Worm (Caenorhabditis elegans) whole organism, L4 larva: ENCODE measurements around the gene F08F8.10.
A peak's percentile ranks its signal among the peaks of the same experiment; 100 is the strongest.

ENCODE experiments used
- F44E2.7 ChIP-seq: fragments of 200-800 bp; sonication (Bioruptor generic); IDR thresholded peaks from 2 replicates; pipeline ENCODE4 v2.1.2; 2022; ENCODE audit warnings: missing genetic modification characterization, missing compliant biosample characterization
- Y105C5A.15 ChIP-seq: fragments of 200-800 bp; sonication (Bioruptor generic); IDR thresholded peaks from 2 replicates; pipeline ENCODE4 v1.3.6; 2022; ENCODE audit warnings: missing genetic modification characterization, missing compliant biosample characterization
- Y48G9A.11 ChIP-seq: fragments of 200-800 bp; sonication (Bioruptor generic); IDR thresholded peaks from 2 replicates; pipeline ENCODE4 v1.3.6; 2022; ENCODE audit warnings: missing genetic modification reagents, missing genetic modification characterization, missing compliant biosample characterization
- Y5F2A.4 ChIP-seq: fragments of 200-800 bp; sonication (Bioruptor generic); optimal IDR thresholded peaks from 2 replicates; lab custom pipeline; 2018; ENCODE audit warnings: mild to moderate bottlenecking, missing genetic modification characterization, missing compliant biosample characterization
- Y75B8A.6 ChIP-seq: fragments of 200-800 bp; sonication (Bioruptor generic); IDR thresholded peaks from 2 replicates; pipeline ENCODE4 v1.3.6; 2022; ENCODE audit warnings: missing genetic modification reagents, missing genetic modification characterization, missing compliant biosample characterization
- ZK337.2 ChIP-seq: fragments of 200-800 bp; sonication (Bioruptor generic); IDR thresholded peaks from 2 replicates; pipeline ENCODE4 v1.3.6; 2022; ENCODE audit warnings: missing genetic modification reagents, missing genetic modification characterization, missing compliant biosample characterization
- aha-1 ChIP-seq: fragments of 150-350 bp; peaks from one replicate; lab custom pipeline; 2014; ENCODE audit warnings: missing biosample characterization, missing genetic modification characterization
- ama-1 ChIP-seq: fragments of 150-350 bp; optimal IDR thresholded peaks from 2 replicates; lab custom pipeline; 2014; ENCODE audit warnings: inconsistent platforms, mixed read lengths
- ceh-20 ChIP-seq: fragments of 200-800 bp; sonication (Bioruptor generic); IDR thresholded peaks from 2 replicates; pipeline ENCODE4 v1.3.6; 2022; ENCODE audit warnings: missing genetic modification reagents, missing genetic modification characterization, missing compliant biosample characterization
- ceh-32 ChIP-seq: sonication (generic microtip); optimal IDR thresholded peaks from 2 replicates; lab custom pipeline; 2016; ENCODE audit warnings: mild to moderate bottlenecking, missing genetic modification characterization, missing compliant biosample characterization; ENCODE audit not compliant: poor library complexity
- ceh-44 ChIP-seq: fragments of 200-800 bp; sonication (Bioruptor generic); IDR thresholded peaks from 2 replicates; pipeline ENCODE4 v1.3.6; 2022; ENCODE audit warnings: missing genetic modification reagents, missing genetic modification characterization, missing compliant biosample characterization
- ceh-82 ChIP-seq: sonication (generic microtip); optimal IDR thresholded peaks from 2 replicates; lab custom pipeline; 2017; ENCODE audit warnings: missing biosample characterization, missing genetic modification characterization
- cey-2 ChIP-seq: sonication (generic microtip); optimal IDR thresholded peaks from 3 replicates; lab custom pipeline; 2017; ENCODE audit warnings: missing genetic modification characterization, mild to moderate bottlenecking, missing compliant biosample characterization, antibody characterized with exemption, borderline replicate concordance; ENCODE audit not compliant: insufficient read depth
- daf-16 ChIP-seq, 3 experiments: sonication (generic microtip); optimal IDR thresholded peaks; 2 replicates each; lab custom pipeline; 2016 to 2017; ENCODE audit warnings: missing genetic modification characterization in 3 of 3, missing genetic modification reagents in 3 of 3, mild to moderate bottlenecking in 2 of 3, missing compliant biosample characterization in 2 of 3, missing biosample characterization in 1 of 3, moderate library complexity in 1 of 3
- daf-8 ChIP-seq: fragments of 200-800 bp; sonication (Bioruptor generic); IDR thresholded peaks from 2 replicates; pipeline ENCODE4 v1.3.6; 2022; ENCODE audit warnings: missing genetic modification characterization, missing compliant biosample characterization
- dmd-9 ChIP-seq: fragments of 200-800 bp; sonication (Bioruptor generic); IDR thresholded peaks from 2 replicates; pipeline ENCODE4 v1.3.6; 2022; ENCODE audit warnings: missing genetic modification reagents, missing genetic modification characterization, missing compliant biosample characterization
- dve-1 ChIP-seq: sonication (generic microtip); optimal IDR thresholded peaks from 2 replicates; lab custom pipeline; 2017; ENCODE audit warnings: antibody characterized with exemption, mild to moderate bottlenecking, missing genetic modification characterization, missing compliant biosample characterization; ENCODE audit not compliant: insufficient read depth
- jun-1 ChIP-seq: fragments of 150-350 bp; optimal IDR thresholded peaks from 2 replicates; lab custom pipeline; 2014; ENCODE audit warnings: missing biosample characterization, missing genetic modification reagents, missing genetic modification characterization
- lin-1 ChIP-seq: fragments of 200-800 bp; sonication (Bioruptor generic); IDR thresholded peaks from 2 replicates; pipeline ENCODE4 v1.3.6; 2022; ENCODE audit warnings: missing genetic modification reagents, missing genetic modification characterization, missing compliant biosample characterization
- lir-3 ChIP-seq: sonication (generic microtip); optimal IDR thresholded peaks from 2 replicates; lab custom pipeline; 2016; ENCODE audit warnings: mild to moderate bottlenecking, missing genetic modification characterization, missing compliant biosample characterization
- madf-5 ChIP-seq, 2 experiments: fragments of 200-800 bp; sonication (Bioruptor generic); IDR thresholded peaks; 2 replicates each; pipeline ENCODE4 v1.3.6; 2022; ENCODE audit warnings: missing compliant biosample characterization in 2 of 2, missing genetic modification characterization in 2 of 2
- mep-1 ChIP-seq: fragments of 150-350 bp; sonication (generic microtip); optimal IDR thresholded peaks from 3 replicates; lab custom pipeline; 2014; ENCODE audit warnings: missing biosample characterization, missing genetic modification characterization
- mes-2 ChIP-seq: sonication (generic microtip); optimal IDR thresholded peaks from 2 replicates; lab custom pipeline; 2016; ENCODE audit warnings: missing genotype, mild to moderate bottlenecking, missing genetic modification characterization, missing compliant biosample characterization; ENCODE audit not compliant: poor library complexity, severe bottlenecking
- nhr-10 ChIP-seq: fragments of 150-350 bp; optimal IDR thresholded peaks from 2 replicates; lab custom pipeline; 2014; ENCODE audit warnings: missing biosample characterization, missing genetic modification characterization
- nhr-102 ChIP-seq: sonication (generic microtip); optimal IDR thresholded peaks from 2 replicates; lab custom pipeline; 2016; ENCODE audit warnings: mild to moderate bottlenecking, missing genetic modification characterization, moderate library complexity, missing compliant biosample characterization
- nhr-28 ChIP-seq: fragments of 150-350 bp; optimal IDR thresholded peaks from 2 replicates; lab custom pipeline; 2014; ENCODE audit warnings: missing biosample characterization, missing genetic modification characterization
- nhr-48 ChIP-seq: sonication (generic microtip); optimal IDR thresholded peaks from 2 replicates; lab custom pipeline; 2016; ENCODE audit warnings: mild to moderate bottlenecking, missing genetic modification characterization, missing compliant biosample characterization
- nhr-77 ChIP-seq: fragments of 150-350 bp; optimal IDR thresholded peaks from 2 replicates; lab custom pipeline; 2014; ENCODE audit warnings: missing biosample characterization, missing genetic modification characterization
- rbr-2 ChIP-seq: sonication (generic microtip); optimal IDR thresholded peaks from 2 replicates; lab custom pipeline; 2016; ENCODE audit warnings: missing genotype, missing genetic modification characterization, missing compliant biosample characterization
- sdz-12 ChIP-seq: fragments of 200-800 bp; sonication (Bioruptor generic); optimal IDR thresholded peaks from 2 replicates; lab custom pipeline; 2018; ENCODE audit warnings: mild to moderate bottlenecking, missing genetic modification characterization, missing compliant biosample characterization
- spr-3 ChIP-seq: fragments of 200-800 bp; sonication (Bioruptor generic); optimal IDR thresholded peaks from 2 replicates; lab custom pipeline; 2018; ENCODE audit warnings: mild to moderate bottlenecking, missing genetic modification characterization, missing compliant biosample characterization
- unc-130 ChIP-seq: sonication (generic microtip); optimal IDR thresholded peaks from 2 replicates; lab custom pipeline; 2016; ENCODE audit warnings: missing genetic modification reagents, missing genetic modification characterization, missing compliant biosample characterization
- unc-39 ChIP-seq: sonication (generic microtip); optimal IDR thresholded peaks from 2 replicates; lab custom pipeline; 2017; ENCODE audit warnings: missing biosample characterization, missing genetic modification characterization
- unc-62 ChIP-seq, 3 experiments: fragments of 150-350 bp in 1 of 3; sonication (generic microtip); optimal IDR thresholded peaks in 2 of 3; peaks in 1 of 3; 1 replicate in 1 of 3; 2 replicates in 2 of 3; lab custom pipeline; 2014 to 2017; ENCODE audit warnings: missing biosample characterization in 3 of 3, missing genetic modification characterization in 3 of 3, missing genetic modification reagents in 3 of 3, missing genotype in 1 of 3
- zag-1 ChIP-seq: fragments of 150-350 bp; optimal IDR thresholded peaks from 2 replicates; lab custom pipeline; 2014; ENCODE audit warnings: missing biosample characterization, missing genetic modification characterization
- zip-2 ChIP-seq: fragments of 150-350 bp; optimal IDR thresholded peaks from 2 replicates; lab custom pipeline; 2014; ENCODE audit warnings: missing biosample characterization, missing genetic modification characterization

The F08F8.10 gene

ce11 chrIII:7349075-7349474, 8.1 kb downstream of the F08F8.10 start, which contains the start of gene gos-28:
Gene gos-28 (minus strand): TSS chrIII:7349175.
- TF ChIP-seq ama-1 (lab: Kevin White, UChicago) = peak; percentile 16
- no peak for TF ChIP-seq unc-62 (GFP tag; optimal IDR thresholded peaks at IDR 0.05 in 1 of 2; lab: Kevin White, UChicago)
- TF ChIP-seq unc-62 (tag; optimal IDR thresholded peaks at IDR 0.05; lab: Kevin White, UChicago) = no peak
- no peak for TF ChIP-seq unc-130 (GFP tag; lab: Kevin White, UChicago)

- TF ChIP-seq ZK337.2 (GFP tag; lab: Robert Waterston, UW) (no peak), daf-16 (GFP tag; optimal IDR thresholded peaks at IDR 0.05; lab: Kevin White, UChicago) (no peak), daf-16 (tag; optimal IDR thresholded peaks at IDR 0.05; lab: Kevin White, UChicago) (peak; percentile 7), madf-5 (GFP tag; IDR thresholded peaks at IDR 0.05; lab: Robert Waterston, UW) (no peak), ceh-44 (GFP tag; lab: Robert Waterston, UW) (no peak), rbr-2 (no peak)
Observed at ce11 chrIII:7347049-7347448, 10.1 kb downstream of the F08F8.10 start, which contains the start of gene F08F8.7. Gene F08F8.7 (minus strand): TSS chrIII:7347149.

- TF ChIP-seq lin-1 (GFP tag; lab: Robert Waterston, UW) = no peak
- TF ChIP-seq nhr-48 = no peak
- TF ChIP-seq jun-1 (tag; lab: Kevin White, UChicago) = no peak
- TF ChIP-seq Y48G9A.11 (GFP tag; lab: Robert Waterston, UW) = no peak
- no peak for TF ChIP-seq Y105C5A.15 (GFP tag; lab: Robert Waterston, UW)
- no peak for TF ChIP-seq daf-8 (GFP tag; lab: Robert Waterston, UW)
- no peak for TF ChIP-seq zag-1
- no peak for TF ChIP-seq nhr-28
- TF ChIP-seq ceh-20 (GFP tag; lab: Robert Waterston, UW) = no peak
- no peak for TF ChIP-seq cey-2 (tag; lab: Kevin White, UChicago)
- TF ChIP-seq zip-2 (tag; lab: Kevin White, UChicago) = no peak
- no peak for TF ChIP-seq unc-39 (tag; lab: Kevin White, UChicago)
- TF ChIP-seq rbr-2 = no peak
- TF ChIP-seq unc-130 (GFP tag; lab: Kevin White, UChicago) = no peak
- no peak for TF ChIP-seq sdz-12 (GFP tag; lab: Kevin White, UChicago)
- TF ChIP-seq ceh-82 (tag; lab: Kevin White, UChicago) = no peak
Observed at ce11 chrIII:7343389-7343788, 13.8 kb downstream of the F08F8.10 start, which contains the start of gene F08F8.6. Gene F08F8.6 (plus strand): TSS chrIII:7343689.

- no peak for TF ChIP-seq F44E2.7 (GFP tag; lab: Robert Waterston, UW)
- TF ChIP-seq unc-39 (tag; lab: Kevin White, UChicago) = no peak
- no peak for TF ChIP-seq ceh-44 (GFP tag; lab: Robert Waterston, UW)
- TF ChIP-seq Y5F2A.4 (GFP tag; lab: Kevin White, UChicago) = no peak
- TF ChIP-seq cey-2 (tag; lab: Kevin White, UChicago) = no peak
- TF ChIP-seq unc-130 (GFP tag; lab: Kevin White, UChicago) = no peak
- no peak for TF ChIP-seq spr-3 (GFP tag; lab: Kevin White, UChicago)
- no peak for TF ChIP-seq nhr-28
- no peak for TF ChIP-seq mes-2 (tag; lab: Kevin White, UChicago)
- no peak for TF ChIP-seq mep-1 (tag; lab: Kevin White, UChicago)
- no peak for TF ChIP-seq dmd-9 (GFP tag; lab: Robert Waterston, UW)
- no peak for TF ChIP-seq ceh-32 (tag; lab: Kevin White, UChicago)
- TF ChIP-seq nhr-102 = no peak
- TF ChIP-seq Y75B8A.6 (GFP tag; lab: Robert Waterston, UW) = no peak
- TF ChIP-seq aha-1 (tag; lab: Kevin White, UChicago) = no peak
- TF ChIP-seq nhr-10 = no peak
- no peak for TF ChIP-seq dve-1 (tag; lab: Kevin White, UChicago)
- TF ChIP-seq nhr-77 (tag; lab: Kevin White, UChicago) = no peak
- no peak for TF ChIP-seq lir-3 (tag; lab: Kevin White, UChicago)
Observed at ce11 chrIII:7339138-7339537, 18.1 kb downstream of the F08F8.10 start.
